Worm (Caenorhabditis elegans) whole organism, L4 larva: ENCODE results near the gene ver-4.

Source experiments
- D1046.2 ChIP-seq: fragments of 200-800 bp; sonication (Bioruptor generic); IDR thresholded peaks from 2 replicates; pipeline ENCODE4 v1.3.6; 2022; ENCODE audit warnings: missing genetic modification characterization, missing compliant biosample characterization
- F26F4.8 ChIP-seq: fragments of 200-800 bp; sonication (Bioruptor generic); conservative IDR thresholded peaks from 2 replicates; pipeline ENCODE4 v1.3.6; 2022; ENCODE audit warnings: missing genetic modification characterization, missing compliant biosample characterization
- F44E2.7 ChIP-seq: fragments of 200-800 bp; sonication (Bioruptor generic); IDR thresholded peaks from 2 replicates; pipeline ENCODE4 v2.1.2; 2022; ENCODE audit warnings: missing genetic modification characterization, missing compliant biosample characterization
- F49E8.2 ChIP-seq: sonication (generic microtip); optimal IDR thresholded peaks from 2 replicates; lab custom pipeline; 2016; ENCODE audit warnings: missing compliant biosample characterization, mild to moderate bottlenecking, missing genetic modification characterization, borderline replicate concordance
- R02D3.7 ChIP-seq: fragments of 150-350 bp; sonication (generic microtip); optimal IDR thresholded peaks from 3 replicates; lab custom pipeline; 2014; ENCODE audit warnings: missing biosample characterization, missing genetic modification characterization
- T26A8.4 ChIP-seq: fragments of 200-800 bp; sonication (Bioruptor generic); IDR thresholded peaks from 2 replicates; pipeline ENCODE4 v1.3.6; 2022; ENCODE audit warnings: missing genetic modification characterization, missing compliant biosample characterization
- ZK337.2 ChIP-seq: fragments of 200-800 bp; sonication (Bioruptor generic); IDR thresholded peaks from 2 replicates; pipeline ENCODE4 v1.3.6; 2022; ENCODE audit warnings: missing genetic modification reagents, missing genetic modification characterization, missing compliant biosample characterization
- aha-1 ChIP-seq: fragments of 150-350 bp; peaks from one replicate; lab custom pipeline; 2014; ENCODE audit warnings: missing biosample characterization, missing genetic modification characterization
- arid-1 ChIP-seq: fragments of 200-800 bp; sonication (Bioruptor generic); conservative IDR thresholded peaks from 2 replicates; pipeline ENCODE4 v1.3.6; 2022; ENCODE audit warnings: missing genetic modification reagents, missing genetic modification characterization, missing compliant biosample characterization
- ceh-28 ChIP-seq: fragments of 150-350 bp; optimal IDR thresholded peaks from 2 replicates; lab custom pipeline; 2014; ENCODE audit warnings: missing biosample characterization, missing genetic modification reagents, missing genetic modification characterization
- ceh-62 ChIP-seq: sonication (generic microtip); optimal IDR thresholded peaks from 2 replicates; lab custom pipeline; 2017; ENCODE audit warnings: missing biosample characterization, missing genetic modification characterization
- ces-1 ChIP-seq: fragments of 150-350 bp; sonication (generic microtip); optimal IDR thresholded peaks from 4 replicates; lab custom pipeline; 2014; ENCODE audit warnings: missing biosample characterization, missing genetic modification reagents, missing genetic modification characterization
- cey-2 ChIP-seq: sonication (generic microtip); optimal IDR thresholded peaks from 3 replicates; lab custom pipeline; 2017; ENCODE audit warnings: missing genetic modification characterization, mild to moderate bottlenecking, missing compliant biosample characterization, antibody characterized with exemption, borderline replicate concordance; ENCODE audit not compliant: insufficient read depth
- ctbp-1 ChIP-seq: fragments of 200-800 bp; sonication (Bioruptor generic); IDR thresholded peaks from 2 replicates; pipeline ENCODE4 v1.3.6; 2022; ENCODE audit warnings: missing genetic modification reagents, missing genetic modification characterization, missing compliant biosample characterization
- daf-12 ChIP-seq: fragments of 150-350 bp; optimal IDR thresholded peaks from 2 replicates; lab custom pipeline; 2014; ENCODE audit warnings: missing biosample characterization, missing genetic modification reagents, missing genetic modification characterization
- daf-16 ChIP-seq, 3 experiments: sonication (generic microtip); optimal IDR thresholded peaks; 2 replicates each; lab custom pipeline; 2016 to 2017; ENCODE audit warnings: missing genetic modification characterization in 3 of 3, missing genetic modification reagents in 3 of 3, mild to moderate bottlenecking in 2 of 3, missing compliant biosample characterization in 2 of 3, missing biosample characterization in 1 of 3, moderate library complexity in 1 of 3
- daf-19 ChIP-seq: fragments of 200-800 bp; sonication (Bioruptor generic); conservative IDR thresholded peaks from 2 replicates; pipeline ENCODE4 v1.3.6; 2022; ENCODE audit warnings: missing genetic modification characterization, missing compliant biosample characterization
- dmd-6 ChIP-seq: fragments of 200-800 bp; sonication (Bioruptor generic); IDR thresholded peaks from 2 replicates; pipeline ENCODE4 v1.3.6; 2022; ENCODE audit warnings: missing genetic modification reagents, missing genetic modification characterization, missing compliant biosample characterization
- dmd-9 ChIP-seq: fragments of 200-800 bp; sonication (Bioruptor generic); IDR thresholded peaks from 2 replicates; pipeline ENCODE4 v1.3.6; 2022; ENCODE audit warnings: missing genetic modification reagents, missing genetic modification characterization, missing compliant biosample characterization
- dve-1 ChIP-seq: sonication (generic microtip); optimal IDR thresholded peaks from 2 replicates; lab custom pipeline; 2017; ENCODE audit warnings: antibody characterized with exemption, mild to moderate bottlenecking, missing genetic modification characterization, missing compliant biosample characterization; ENCODE audit not compliant: insufficient read depth
- gei-8 ChIP-seq: fragments of 200-800 bp; sonication (Bioruptor generic); optimal IDR thresholded peaks from 2 replicates; lab custom pipeline; 2018; ENCODE audit warnings: mild to moderate bottlenecking, missing genetic modification characterization, missing compliant biosample characterization
- hif-1 ChIP-seq, 2 experiments: sonication (generic microtip); optimal IDR thresholded peaks; 2 replicates each; lab custom pipeline; 2016 to 2017; ENCODE audit warnings: missing compliant biosample characterization in 2 of 2, missing genetic modification characterization in 2 of 2, missing genetic modification reagents in 2 of 2, missing genotype in 2 of 2, mild to moderate bottlenecking in 1 of 2
- hlh-11 ChIP-seq: fragments of 200-800 bp; sonication (Bioruptor generic); optimal IDR thresholded peaks from 2 replicates; lab custom pipeline; 2018; ENCODE audit warnings: mild to moderate bottlenecking, missing genetic modification characterization, missing compliant biosample characterization
- hmg-1.1 ChIP-seq: fragments of 200-800 bp; sonication (Bioruptor generic); IDR thresholded peaks from 2 replicates; pipeline ENCODE4 v1.3.6; 2022; ENCODE audit warnings: missing genetic modification reagents, missing genetic modification characterization, missing compliant biosample characterization
- jun-1 ChIP-seq: fragments of 150-350 bp; optimal IDR thresholded peaks from 2 replicates; lab custom pipeline; 2014; ENCODE audit warnings: missing biosample characterization, missing genetic modification reagents, missing genetic modification characterization
- lin-15B ChIP-seq: fragments of 150-350 bp; sonication (generic microtip); optimal IDR thresholded peaks from 3 replicates; lab custom pipeline; 2014; ENCODE audit warnings: missing biosample characterization, missing genetic modification characterization
- lsy-2 ChIP-seq, 2 experiments: fragments of 150-350 bp in 1 of 2; sonication (generic microtip) in 1 of 2; optimal IDR thresholded peaks; 2 replicates each; lab custom pipeline; 2014 to 2017; ENCODE audit warnings: missing biosample characterization in 2 of 2, missing genetic modification characterization in 2 of 2
- mdl-1 ChIP-seq, 2 experiments: fragments of 150-350 bp in 1 of 2; sonication (generic microtip) in 1 of 2; optimal IDR thresholded peaks; 2 replicates each; lab custom pipeline; 2014 to 2017; ENCODE audit warnings: missing biosample characterization in 2 of 2, missing genetic modification characterization in 2 of 2
- mdt-29 ChIP-seq: fragments of 200-800 bp; sonication (Bioruptor generic); IDR thresholded peaks from 2 replicates; pipeline ENCODE4 v1.3.6; 2022; ENCODE audit warnings: missing genetic modification reagents, missing genetic modification characterization, missing compliant biosample characterization
- mes-2 ChIP-seq: sonication (generic microtip); optimal IDR thresholded peaks from 2 replicates; lab custom pipeline; 2016; ENCODE audit warnings: missing genotype, mild to moderate bottlenecking, missing genetic modification characterization, missing compliant biosample characterization; ENCODE audit not compliant: poor library complexity, severe bottlenecking
- mxl-3 ChIP-seq: fragments of 200-800 bp; sonication (Bioruptor generic); optimal IDR thresholded peaks from 2 replicates; lab custom pipeline; 2018; ENCODE audit warnings: mild to moderate bottlenecking, missing genetic modification characterization, missing compliant biosample characterization
- nhr-102 ChIP-seq: sonication (generic microtip); optimal IDR thresholded peaks from 2 replicates; lab custom pipeline; 2016; ENCODE audit warnings: mild to moderate bottlenecking, missing genetic modification characterization, moderate library complexity, missing compliant biosample characterization
- nhr-111 ChIP-seq: fragments of 200-800 bp; sonication (Bioruptor generic); optimal IDR thresholded peaks from 2 replicates; lab custom pipeline; 2018; ENCODE audit warnings: mild to moderate bottlenecking, missing genetic modification characterization, missing compliant biosample characterization
- nhr-25 ChIP-seq: sonication (generic microtip); optimal IDR thresholded peaks from 2 replicates; lab custom pipeline; 2017; ENCODE audit warnings: missing genetic modification characterization, mild to moderate bottlenecking, missing compliant biosample characterization, antibody characterized with exemption, moderate library complexity, borderline replicate concordance; ENCODE audit not compliant: insufficient read depth
- nhr-28 ChIP-seq: fragments of 150-350 bp; optimal IDR thresholded peaks from 2 replicates; lab custom pipeline; 2014; ENCODE audit warnings: missing biosample characterization, missing genetic modification characterization
- nhr-41 ChIP-seq: fragments of 200-800 bp; sonication (Bioruptor generic); IDR thresholded peaks from 2 replicates; pipeline ENCODE4 v1.3.6; 2022; ENCODE audit warnings: missing genetic modification reagents, missing genetic modification characterization, missing compliant biosample characterization
- nhr-42 ChIP-seq: fragments of 200-800 bp; sonication (Bioruptor generic); IDR thresholded peaks from 2 replicates; pipeline ENCODE4 v1.3.6; 2022; ENCODE audit warnings: missing genetic modification characterization, missing compliant biosample characterization
- nhr-48 ChIP-seq: sonication (generic microtip); optimal IDR thresholded peaks from 2 replicates; lab custom pipeline; 2016; ENCODE audit warnings: mild to moderate bottlenecking, missing genetic modification characterization, missing compliant biosample characterization
- nhr-6 ChIP-seq: fragments of 150-350 bp; optimal IDR thresholded peaks from 2 replicates; lab custom pipeline; 2014; ENCODE audit warnings: missing biosample characterization, missing genetic modification characterization
- pha-4 ChIP-seq, 2 experiments: fragments of 150-350 bp in 1 of 2; fragments of 200-800 bp in 1 of 2; sonication (Bioruptor generic) in 1 of 2; IDR thresholded peaks in 1 of 2; optimal IDR thresholded peaks in 1 of 2; 2 replicates each; pipeline versions ENCODE4 v1.3.6 to Lab custom; 2014 to 2022; ENCODE audit warnings: missing genetic modification characterization in 2 of 2, missing genetic modification reagents in 2 of 2, missing biosample characterization in 1 of 2, missing compliant biosample characterization in 1 of 2
- php-3 ChIP-seq: fragments of 200-800 bp; sonication (Bioruptor generic); IDR thresholded peaks from 2 replicates; pipeline ENCODE4 v1.3.6; 2022; ENCODE audit warnings: missing genetic modification reagents, missing genetic modification characterization, missing compliant biosample characterization
- saeg-2 ChIP-seq: fragments of 200-800 bp; sonication (Bioruptor generic); IDR thresholded peaks from 2 replicates; pipeline ENCODE4 v1.3.6; 2022; ENCODE audit warnings: missing genetic modification reagents, missing genetic modification characterization, missing compliant biosample characterization
- spr-1 ChIP-seq: sonication (generic microtip); optimal IDR thresholded peaks from 2 replicates; lab custom pipeline; 2016; ENCODE audit warnings: mild to moderate bottlenecking, missing genetic modification characterization, missing compliant biosample characterization
- tag-97 ChIP-seq: fragments of 200-800 bp; sonication (Bioruptor generic); IDR thresholded peaks from 2 replicates; pipeline ENCODE4 v1.3.6; 2022; ENCODE audit warnings: missing genetic modification characterization, missing compliant biosample characterization
- tra-1 ChIP-seq: fragments of 200-800 bp; sonication (Bioruptor generic); IDR thresholded peaks from 2 replicates; pipeline ENCODE4 v1.3.6; 2022; ENCODE audit warnings: missing genetic modification reagents, missing genetic modification characterization, missing compliant biosample characterization
- unc-62 ChIP-seq, 3 experiments: fragments of 150-350 bp in 1 of 3; sonication (generic microtip); optimal IDR thresholded peaks in 2 of 3; peaks in 1 of 3; 1 replicate in 1 of 3; 2 replicates in 2 of 3; lab custom pipeline; 2014 to 2017; ENCODE audit warnings: missing biosample characterization in 3 of 3, missing genetic modification characterization in 3 of 3, missing genetic modification reagents in 3 of 3, missing genotype in 1 of 3
- zag-1 ChIP-seq: fragments of 150-350 bp; optimal IDR thresholded peaks from 2 replicates; lab custom pipeline; 2014; ENCODE audit warnings: missing biosample characterization, missing genetic modification characterization

Gene ver-4

ce11 chrX:10990159-10990854 is 8.2 kb downstream of the ver-4 start:
- TF ChIP-seq mxl-3 (GFP tag; lab: Kevin White, UChicago) (no peak), dve-1 (peak; percentile 29), hlh-11 (peak; percentile 48), nhr-102 (tag; lab: Kevin White, UChicago) (no peak), ceh-62 (tag; lab: Kevin White, UChicago) (no peak), tra-1 (GFP tag; lab: Robert Waterston, UW) (no peak), arid-1 (GFP tag; lab: Robert Waterston, UW) (no peak), hmg-1.1 (GFP tag; lab: Robert Waterston, UW) (peak; percentile 42; the same call in 1 of the 2 replicates), spr-1 (tag; lab: Kevin White, UChicago) (no peak), daf-19 (GFP tag; lab: Robert Waterston, UW) (no peak), gei-8 (GFP tag; lab: Kevin White, UChicago) (no peak), ctbp-1 (no peak), lin-15B (tag; lab: Kevin White, UChicago) (no peak), mes-2 (tag; lab: Kevin White, UChicago) (no peak), mdl-1 (tag; optimal IDR thresholded peaks at IDR 0.05; lab: Kevin White, UChicago) (no peak), ZK337.2 (GFP tag; lab: Robert Waterston, UW) (no peak), F44E2.7 (GFP tag; lab: Robert Waterston, UW) (no peak), pha-4 (GFP tag; IDR thresholded peaks at IDR 0.05; lab: Robert Waterston, UW) (no peak), pha-4 (tag; optimal IDR thresholded peaks at IDR 0.05; lab: Kevin White, UChicago) (no peak), ces-1 (GFP tag; lab: Kevin White, UChicago) (no peak), T26A8.4 (GFP tag; lab: Robert Waterston, UW) (no peak), nhr-41 (no peak), daf-16 (GFP tag; optimal IDR thresholded peaks at IDR 0.05; lab: Kevin White, UChicago) (no peak), daf-16 (tag; optimal IDR thresholded peaks at IDR 0.05; lab: Kevin White, UChicago) (peak; percentile 88), jun-1 (no peak), aha-1 (tag; lab: Kevin White, UChicago) (peak; percentile 74), hif-1 (tag; optimal IDR thresholded peaks at IDR 0.05; lab: Kevin White, UChicago) (no peak), zag-1 (no peak), nhr-6 (tag; lab: Kevin White, UChicago) (no peak), lsy-2 (tag; optimal IDR thresholded peaks at IDR 0.05; lab: Kevin White, UChicago) (no peak), F26F4.8 (GFP tag; lab: Robert Waterston, UW) (no peak), cey-2 (tag; lab: Kevin White, UChicago) (no peak), nhr-25 (no peak), daf-12 (no peak), nhr-111 (GFP tag; lab: Kevin White, UChicago) (no peak), unc-62 (GFP tag; optimal IDR thresholded peaks at IDR 0.05 in 1 of 2; lab: Kevin White, UChicago) (no peak), unc-62 (tag; optimal IDR thresholded peaks at IDR 0.05; lab: Kevin White, UChicago) (no peak), nhr-42 (GFP tag; lab: Robert Waterston, UW) (no peak), D1046.2 (GFP tag; lab: Robert Waterston, UW) (no peak), ceh-28 (tag; lab: Kevin White, UChicago) (no peak), nhr-48 (no peak), php-3 (GFP tag; lab: Robert Waterston, UW) (peak; percentile 68), mdt-29 (GFP tag; lab: Robert Waterston, UW) (no peak), tag-97 (0 out of 2 replicates have a peak, but pooled peaks have one; percentile 29), F49E8.2 (tag; lab: Kevin White, UChicago) (no peak), nhr-28 (tag; lab: Kevin White, UChicago) (peak; percentile 7), saeg-2 (GFP tag; lab: Robert Waterston, UW) (0 out of 2 replicates have a peak, but pooled peaks have one; percentile 11), dmd-9 (GFP tag; lab: Robert Waterston, UW) (no peak), R02D3.7 (tag; lab: Kevin White, UChicago) (no peak), dmd-6 (GFP tag; lab: Robert Waterston, UW) (peak; percentile 20; the same call in 1 of the 2 replicates)
